Worm (Caenorhabditis elegans) whole organism, mixed stage, embryonic: ENCODE results near the gene nspa-9.

ENCODE experiments used
- mep-1 ChIP-seq: fragments of 150-350 bp; optimal IDR thresholded peaks from 2 replicates; lab custom pipeline; 2017; ENCODE audit warnings: missing biosample characterization, missing genetic modification reagents, missing genetic modification characterization, inconsistent platforms
- ztf-11 ChIP-seq: fragments of 150-350 bp; optimal IDR thresholded peaks from 2 replicates; lab custom pipeline; 2014; ENCODE audit warnings: missing biosample characterization, missing genetic modification characterization

- TF ChIP-seq ztf-11 (no peak), mep-1 (no peak)
These were observed 12.4 kb upstream of the nspa-9 start for ce11 chrX:11726450-11726849.
